Worm (Caenorhabditis elegans): ENCODE results near the gene frg-1.
A peak's percentile ranks its signal among the peaks of the same experiment; 100 is the strongest.

The frg-1 gene

ce11 chrIII:12971828-12972379, 7.1 kb upstream of the frg-1 start (continued):
- TF ChIP-seq hlh-4 (tag; optimal IDR thresholded peaks at IDR 0.05): no peak
- no peak for TF ChIP-seq unc-98 (GFP tag; IDR thresholded peaks at IDR 0.05)
- peak; percentile 61 to 86 for TF ChIP-seq lsy-2 (tag; optimal IDR thresholded peaks at IDR 0.05)
- no peak for TF ChIP-seq snpc-4 (tag; optimal IDR thresholded peaks at IDR 0.05)
- peak; percentile 9 for TF ChIP-seq swsn-7 (tag; optimal IDR thresholded peaks at IDR 0.05)
- peak; percentile 20 for TF ChIP-seq irx-1 (tag; optimal IDR thresholded peaks at IDR 0.05)

- TF ChIP-seq xbp-1 (tag; optimal IDR thresholded peaks at IDR 0.05) (no peak), hlh-4 (tag; optimal IDR thresholded peaks at IDR 0.05) (no peak), ceh-88 (GFP tag; IDR thresholded peaks at IDR 0.05) (no peak), lir-3 (tag; optimal IDR thresholded peaks at IDR 0.05; ENCODE audit: poor library complexity) (no peak), ama-1 (optimal IDR thresholded peaks at IDR 0.05) (no peak), snu-23 (GFP tag; optimal IDR thresholded peaks at IDR 0.05) (no peak)
These were observed 6.6 kb upstream of the frg-1 start, which contains the start of gene bckd-1A for ce11 chrIII:12972398-12972797. bckd-1A (minus strand) TSS chrIII:12972498.

DNA sequence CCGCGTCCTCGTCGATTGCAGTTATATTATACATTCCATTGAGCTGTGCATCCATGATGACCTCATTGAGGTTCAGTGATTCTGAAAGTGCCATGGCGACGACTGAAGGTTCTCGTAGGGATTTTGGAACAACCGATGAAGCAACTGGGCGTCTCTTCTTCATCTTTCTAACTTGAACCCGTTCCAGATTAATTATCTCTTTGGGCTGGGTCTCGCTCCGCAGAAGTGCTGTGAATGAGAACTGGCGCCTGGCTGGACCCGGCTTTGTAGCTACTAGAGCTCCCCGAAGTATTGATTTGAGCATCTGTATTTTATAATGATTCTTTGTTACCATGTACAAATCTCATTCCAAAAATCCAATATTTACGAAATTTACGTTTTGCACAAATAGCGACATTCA, 1.4 kb upstream of the frg-1 start, which contains the start of gene ZK1010.2:
ZK1010.2 (minus strand) TSS at position 304 of the 400 bp plus-strand sequence.
- TF ChIP-seq nhr-237 (tag; optimal IDR thresholded peaks at IDR 0.05) (no peak), ceh-63 (GFP tag; optimal IDR thresholded peaks at IDR 0.05) (no peak), snpc-4 (tag; optimal IDR thresholded peaks at IDR 0.05) (no peak), F16B12.6 (tag; optimal IDR thresholded peaks at IDR 0.05) (no peak), nhr-47 (tag; optimal IDR thresholded peaks at IDR 0.05) (peak; percentile 28), mab-9 (GFP tag; IDR thresholded peaks at IDR 0.05) (0 out of 2 replicates have a peak, but pooled peaks have one; percentile 33), lsy-2 (tag; optimal IDR thresholded peaks at IDR 0.05) (peak in 1 of 2 experiments; percentile 4)

DNA sequence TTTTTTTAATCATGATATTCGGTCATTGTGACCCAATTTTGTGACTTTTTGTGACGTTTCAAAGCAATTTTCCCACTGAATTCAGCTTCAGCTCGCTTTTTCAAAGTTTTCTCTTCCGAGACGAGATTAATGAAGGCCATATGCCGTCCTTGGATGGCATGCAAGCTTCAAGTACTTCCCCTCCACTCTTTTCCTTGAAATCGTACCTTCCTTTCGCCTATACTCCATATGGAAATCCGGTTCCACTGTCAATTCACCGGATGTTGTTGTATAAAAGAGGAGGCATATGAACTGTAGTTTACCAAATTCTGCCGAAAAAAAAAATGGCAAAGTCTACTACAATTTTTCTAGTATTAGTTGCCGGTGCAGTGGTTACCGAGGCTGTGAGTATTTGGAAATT, 1.8 kb downstream of the frg-1 start, which contains the start of gene ZK1010.4:
ZK1010.4 (plus strand) TSS at position 301 of the 400 bp plus-strand sequence.
- TF ChIP-seq unc-62 (GFP tag; optimal IDR thresholded peaks at IDR 0.05) (no peak), ceh-8 (GFP tag; optimal IDR thresholded peaks at IDR 0.05) (no peak)

ce11 chrIII:12987418-12987817, 8.5 kb downstream of the frg-1 start, which contains the start of gene ZK1010.5:
ZK1010.5 (minus strand) TSS chrIII:12987518.
- TF ChIP-seq rnt-1 (tag; optimal IDR thresholded peaks at IDR 0.05): no peak
- TF ChIP-seq unc-86 (tag; optimal IDR thresholded peaks at IDR 0.05): no peak
- no peak for TF ChIP-seq sptf-1 (tag; optimal IDR thresholded peaks at IDR 0.05)
- TF ChIP-seq nhr-28 (tag; optimal IDR thresholded peaks at IDR 0.05): no peak
- TF ChIP-seq sup-37 (GFP tag; optimal IDR thresholded peaks at IDR 0.05): no peak

ce11 chrIII:12990997-12991396, 12.0 kb downstream of the frg-1 start, which contains the start of gene ZK1010.12:
ZK1010.12 (plus strand) TSS chrIII:12991297.
- TF ChIP-seq fos-1 (tag; optimal IDR thresholded peaks at IDR 0.05): no peak
- TF ChIP-seq ceh-90 (tag; optimal IDR thresholded peaks at IDR 0.05): no peak
- no peak for TF ChIP-seq grh-1 (GFP tag; IDR thresholded peaks at IDR 0.05)
- TF ChIP-seq blmp-1 (tag; optimal IDR thresholded peaks at IDR 0.05): no peak
- no peak for TF ChIP-seq unc-86 (tag; optimal IDR thresholded peaks at IDR 0.05)
- no peak for TF ChIP-seq nhr-77 (tag; optimal IDR thresholded peaks at IDR 0.05)
- TF ChIP-seq sox-4 (tag; optimal IDR thresholded peaks at IDR 0.05): no peak
- TF ChIP-seq snpc-4 (tag; optimal IDR thresholded peaks at IDR 0.05): no peak
- no peak for TF ChIP-seq lin-13 (GFP tag; optimal IDR thresholded peaks at IDR 0.05)
- no peak for TF ChIP-seq nhr-47 (tag; optimal IDR thresholded peaks at IDR 0.05)
- no peak for TF ChIP-seq lin-35 (GFP tag; optimal IDR thresholded peaks at IDR 0.05)
- TF ChIP-seq isw-1 (GFP tag; IDR thresholded peaks at IDR 0.05): no peak
- no peak for TF ChIP-seq nhr-19 (GFP tag; conservative IDR thresholded peaks at IDR 0.05)
- no peak for TF ChIP-seq sptf-1 (tag; optimal IDR thresholded peaks at IDR 0.05)
- TF ChIP-seq ztf-11 (tag; optimal IDR thresholded peaks at IDR 0.05): no peak
- TF ChIP-seq hpl-2 (GFP tag; optimal IDR thresholded peaks at IDR 0.05): no peak
- no peak for TF ChIP-seq ceh-63 (GFP tag; optimal IDR thresholded peaks at IDR 0.05)
- TF ChIP-seq nhr-84 (tag; optimal IDR thresholded peaks at IDR 0.05): no peak
- no peak for TF ChIP-seq fkh-4 (tag; optimal IDR thresholded peaks at IDR 0.05; ENCODE audit: borderline replicate concordance)
- TF ChIP-seq pax-3 (tag; optimal IDR thresholded peaks at IDR 0.05): no peak

Data from whole organism, L1 larva.